Fruit fly (Drosophila melanogaster) whole organism, embryonic: ENCODE measurements around the gene Pvr.

ENCODE experiments used
- Abd-B ChIP-seq: fragments of 200-800 bp; sonication (Bioruptor generic); optimal IDR thresholded peaks from 2 replicates; lab custom pipeline; 2018; ENCODE audit warnings: missing biosample characterization, mild to moderate bottlenecking, missing genetic modification characterization, moderate library complexity
- CG10565 ChIP-seq: fragments of 200-800 bp; sonication (Bioruptor generic); optimal IDR thresholded peaks from 3 replicates; lab custom pipeline; 2016; ENCODE audit warnings: missing biosample characterization, mild to moderate bottlenecking, missing genetic modification characterization
- CG12104 ChIP-seq: fragments of 200-800 bp; sonication (Bioruptor generic); optimal IDR thresholded peaks from 3 replicates; lab custom pipeline; 2016; ENCODE audit warnings: missing biosample characterization, missing genetic modification characterization
- CG12744 ChIP-seq: fragments of 200-800 bp; sonication (Bioruptor generic); optimal IDR thresholded peaks from 2 replicates; lab custom pipeline; 2016; ENCODE audit warnings: missing biosample characterization, missing genetic modification characterization
- CG13775 ChIP-seq: fragments of 200-800 bp; sonication (Bioruptor generic); optimal IDR thresholded peaks from 3 replicates; lab custom pipeline; 2017; ENCODE audit warnings: missing biosample characterization, mild to moderate bottlenecking, missing genetic modification characterization
- CG14014 ChIP-seq: fragments of 200-800 bp; sonication (Bioruptor generic); IDR thresholded peaks from 2 replicates; pipeline ENCODE4 v1.3.6; 2022; ENCODE audit warnings: missing biosample characterization, missing genetic modification characterization
- CG14965 ChIP-seq: fragments of 200-800 bp; sonication (Bioruptor generic); optimal IDR thresholded peaks from 2 replicates; lab custom pipeline; 2016; ENCODE audit warnings: missing biosample characterization, missing genetic modification characterization, borderline replicate concordance
- CG16863 ChIP-seq: fragments of 200-800 bp; sonication (Bioruptor generic); optimal IDR thresholded peaks from 3 replicates; lab custom pipeline; 2016; ENCODE audit warnings: missing biosample characterization, missing genetic modification characterization
- CG17186 ChIP-seq: fragments of 200-800 bp; sonication (Bioruptor generic); optimal IDR thresholded peaks from 3 replicates; lab custom pipeline; 2017; ENCODE audit warnings: missing biosample characterization, missing genetic modification reagents, missing genetic modification characterization
- CG17385 ChIP-seq: fragments of 200-800 bp; sonication (Bioruptor generic); optimal IDR thresholded peaks from 3 replicates; lab custom pipeline; 2018; ENCODE audit warnings: missing biosample characterization, mild to moderate bottlenecking, missing genetic modification characterization
- CG1792 ChIP-seq: fragments of 200-800 bp; sonication (Bioruptor generic); optimal IDR thresholded peaks from 2 replicates; lab custom pipeline; 2016; ENCODE audit warnings: missing biosample characterization, missing genetic modification characterization
- CG3065 ChIP-seq: fragments of 200-800 bp; sonication (Bioruptor generic); optimal IDR thresholded peaks from 2 replicates; lab custom pipeline; 2016; ENCODE audit warnings: missing biosample characterization, missing genetic modification characterization
- CG32772 ChIP-seq: fragments of 200-800 bp; sonication (Bioruptor generic); IDR thresholded peaks from 2 replicates; pipeline ENCODE4 v1.3.6; 2022; ENCODE audit warnings: missing biosample characterization, missing genetic modification characterization
- CG34376 ChIP-seq: fragments of 200-800 bp; sonication (Bioruptor generic); optimal IDR thresholded peaks from 2 replicates; lab custom pipeline; 2018; ENCODE audit warnings: missing biosample characterization, mild to moderate bottlenecking, missing genetic modification characterization
- CG34422 ChIP-seq: fragments of 200-800 bp; sonication (Bioruptor generic); IDR thresholded peaks from 3 replicates; pipeline ENCODE4 v1.3.6; 2022; ENCODE audit warnings: missing biosample characterization, missing genetic modification characterization
- CG3847 ChIP-seq: fragments of 200-800 bp; sonication (Bioruptor generic); IDR thresholded peaks from 2 replicates; pipeline ENCODE4 v1.3.6; 2022; ENCODE audit warnings: missing biosample characterization, missing genetic modification characterization
- CG4854 ChIP-seq: fragments of 200-800 bp; sonication (Bioruptor generic); optimal IDR thresholded peaks from 2 replicates; lab custom pipeline; 2016; ENCODE audit warnings: missing biosample characterization, missing genetic modification characterization, inconsistent platforms
- CG6254 ChIP-seq: fragments of 200-800 bp; sonication (Bioruptor generic); optimal IDR thresholded peaks from 3 replicates; lab custom pipeline; 2017; ENCODE audit warnings: mild to moderate bottlenecking, missing biosample characterization, missing genetic modification reagents, missing genetic modification characterization
- CG6765 ChIP-seq: fragments of 200-800 bp; sonication (Bioruptor generic); optimal IDR thresholded peaks from 3 replicates; lab custom pipeline; 2017; ENCODE audit warnings: missing biosample characterization, mild to moderate bottlenecking, missing genetic modification characterization
- CG7372 ChIP-seq: fragments of 200-800 bp; sonication (Bioruptor generic); IDR thresholded peaks from 2 replicates; pipeline ENCODE4 v1.3.6; 2022; ENCODE audit warnings: missing biosample characterization, missing genetic modification characterization
- CG7987 ChIP-seq: fragments of 200-800 bp; sonication (Bioruptor generic); optimal IDR thresholded peaks from 2 replicates; lab custom pipeline; 2018; ENCODE audit warnings: missing biosample characterization, mild to moderate bottlenecking, missing genetic modification characterization, moderate library complexity
- Doc3 ChIP-seq: fragments of 200-800 bp; sonication (Bioruptor generic); IDR thresholded peaks from 3 replicates; pipeline ENCODE4 v1.3.6; 2022; ENCODE audit warnings: missing biosample characterization, missing genetic modification characterization; ENCODE audit not compliant: partially characterized antibody
- Gsc ChIP-seq: fragments of 200-800 bp; sonication (Bioruptor generic); IDR thresholded peaks from 2 replicates; pipeline ENCODE4 v1.3.6; 2022; ENCODE audit warnings: missing biosample characterization, missing genetic modification characterization
- Hr3 ChIP-seq: fragments of 200-800 bp; sonication (Bioruptor generic); optimal IDR thresholded peaks from 3 replicates; lab custom pipeline; 2016; ENCODE audit warnings: missing biosample characterization, missing genetic modification characterization
- Jarid2 ChIP-seq: fragments of 200-800 bp; sonication (Bioruptor generic); optimal IDR thresholded peaks from 3 replicates; lab custom pipeline; 2017; ENCODE audit warnings: mild to moderate bottlenecking, missing biosample characterization, missing genetic modification reagents, missing genetic modification characterization
- Max ChIP-seq: fragments of 200-800 bp; sonication (Bioruptor generic); optimal IDR thresholded peaks from 2 replicates; lab custom pipeline; 2016; ENCODE audit warnings: missing biosample characterization, mild to moderate bottlenecking, missing genetic modification characterization
- Mrtf ChIP-seq: fragments of 200-800 bp; sonication (Bioruptor generic); IDR thresholded peaks from 3 replicates; pipeline ENCODE4 v1.3.6; 2022; ENCODE audit warnings: missing biosample characterization, missing genetic modification characterization
- NC2α ChIP-seq: fragments of 200-800 bp; sonication (Bioruptor generic); optimal IDR thresholded peaks from 2 replicates; lab custom pipeline; 2016; ENCODE audit warnings: missing biosample characterization, missing genetic modification characterization
- Side ChIP-seq: fragments of 200-800 bp; sonication (Bioruptor generic); optimal IDR thresholded peaks from 2 replicates; lab custom pipeline; 2016; ENCODE audit warnings: missing biosample characterization, missing genetic modification characterization
- ac ChIP-seq: fragments of 200-800 bp; sonication (Bioruptor generic); optimal IDR thresholded peaks from 3 replicates; lab custom pipeline; 2017; ENCODE audit warnings: missing biosample characterization, mild to moderate bottlenecking, missing genetic modification characterization
- chif ChIP-seq, 2 experiments: fragments of 200-800 bp; sonication (Bioruptor generic); optimal IDR thresholded peaks; 3 replicates each; lab custom pipeline; 2016; ENCODE audit warnings: missing biosample characterization in 2 of 2, missing genetic modification characterization in 2 of 2
- chinmo ChIP-seq: fragments of 200-800 bp; sonication (Bioruptor generic); IDR thresholded peaks from 4 replicates; pipeline ENCODE4 v1.3.6; 2022; ENCODE audit warnings: missing biosample characterization, missing genetic modification characterization; ENCODE audit not compliant: partially characterized antibody
- ci ChIP-seq: fragments of 200-800 bp; sonication (Bioruptor generic); IDR thresholded peaks from 3 replicates; pipeline ENCODE4 v1.3.6; 2022; ENCODE audit warnings: missing biosample characterization, missing genetic modification characterization
- corto ChIP-seq: fragments of 200-800 bp; sonication (Bioruptor generic); optimal IDR thresholded peaks from 2 replicates; lab custom pipeline; 2016; ENCODE audit warnings: missing biosample characterization, mild to moderate bottlenecking, missing genetic modification characterization, moderate library complexity
- crp ChIP-seq, 2 experiments: fragments of 200-800 bp; sonication (Bioruptor generic); optimal IDR thresholded peaks; 2 replicates in 1 of 2; 3 replicates in 1 of 2; lab custom pipeline; 2017; ENCODE audit warnings: missing biosample characterization in 2 of 2, missing genetic modification characterization in 2 of 2, mild to moderate bottlenecking in 1 of 2, moderate library complexity in 1 of 2
- cwo ChIP-seq: fragments of 200-800 bp; sonication (Bioruptor generic); optimal IDR thresholded peaks from 3 replicates; lab custom pipeline; 2017; ENCODE audit warnings: missing biosample characterization, missing genetic modification characterization, mild to moderate bottlenecking, moderate library complexity, missing genetic modification reagents
- exex ChIP-seq: fragments of 200-800 bp; sonication (Bioruptor generic); optimal IDR thresholded peaks from 4 replicates; lab custom pipeline; 2018; ENCODE audit warnings: missing biosample characterization, mild to moderate bottlenecking, missing genetic modification characterization, moderate library complexity
- fd64A ChIP-seq: fragments of 200-800 bp; sonication (Bioruptor generic); optimal IDR thresholded peaks from 3 replicates; lab custom pipeline; 2018; ENCODE audit warnings: missing biosample characterization, mild to moderate bottlenecking, missing genetic modification characterization
- fu2 ChIP-seq: fragments of 200-800 bp; sonication (Bioruptor generic); optimal IDR thresholded peaks from 2 replicates; lab custom pipeline; 2016; ENCODE audit warnings: missing biosample characterization, missing genetic modification characterization
- gsb ChIP-seq: fragments of 200-800 bp; sonication (Bioruptor generic); IDR thresholded peaks from 2 replicates; pipeline ENCODE4 v1.3.6; 2022; ENCODE audit warnings: missing biosample characterization, missing genetic modification characterization
- gsb-n ChIP-seq: fragments of 200-800 bp; sonication (Bioruptor generic); optimal IDR thresholded peaks from 3 replicates; lab custom pipeline; 2018; ENCODE audit warnings: missing biosample characterization, mild to moderate bottlenecking, missing genetic modification characterization
- jing ChIP-seq: fragments of 200-800 bp; sonication (Bioruptor generic); optimal IDR thresholded peaks from 2 replicates; lab custom pipeline; 2018; ENCODE audit warnings: missing biosample characterization, mild to moderate bottlenecking, missing genetic modification characterization
- kay ChIP-seq: fragments of 200-800 bp; sonication (Bioruptor generic); optimal IDR thresholded peaks from 2 replicates; lab custom pipeline; 2016; ENCODE audit warnings: missing biosample characterization, missing genetic modification characterization
- pho ChIP-seq: fragments of 200-800 bp; sonication (Bioruptor generic); optimal IDR thresholded peaks from 2 replicates; lab custom pipeline; 2016; ENCODE audit warnings: missing biosample characterization, missing genetic modification characterization
- ranshi ChIP-seq: fragments of 200-800 bp; sonication (Bioruptor generic); IDR thresholded peaks from 2 replicates; pipeline ENCODE4 v1.3.6; 2022; ENCODE audit warnings: missing biosample characterization, missing genetic modification characterization
- ssp ChIP-seq: fragments of 200-800 bp; sonication (Bioruptor generic); IDR thresholded peaks from 2 replicates; pipeline ENCODE4 v1.3.6; 2022; ENCODE audit warnings: missing biosample characterization, missing genetic modification characterization
- stwl ChIP-seq: fragments of 200-800 bp; sonication (Bioruptor generic); optimal IDR thresholded peaks from 3 replicates; lab custom pipeline; 2018; ENCODE audit warnings: missing biosample characterization, mild to moderate bottlenecking, missing genetic modification characterization, moderate library complexity
- twi ChIP-seq: fragments of 200-800 bp; optimal IDR thresholded peaks from 2 replicates; lab custom pipeline; 2019; ENCODE audit warnings: missing biosample characterization, mild to moderate bottlenecking, missing genetic modification characterization, moderate library complexity
- vfl ChIP-seq: fragments of 200-800 bp; sonication (Bioruptor generic); optimal IDR thresholded peaks from 2 replicates; lab custom pipeline; 2016; ENCODE audit warnings: missing biosample characterization, missing genetic modification characterization

The Pvr gene

dm6 chr2L:8212666-8213270 is 26.9 kb downstream of the Pvr start, which contains the start of the genes CG8372 and CG8360 (continued):
- TF ChIP-seq Max (GFP tag; lab: Kevin White, UChicago) (peak; percentile 99), CG34376 (peak; percentile 98), CG1792 (GFP tag; lab: Kevin White, UChicago) (peak; percentile 98), fu2 (GFP tag; lab: Kevin White, UChicago) (peak; percentile 99), NC2α (GFP tag; lab: Kevin White, UChicago) (peak; percentile 97), Mrtf (peak; percentile 99), CG12104 (peak; percentile 97), Side (GFP tag; lab: Kevin White, UChicago) (peak; percentile 99), CG32772 (GFP tag; lab: Robert Waterston, UW) (peak; percentile 99), CG6765 (peak; percentile 97), chif (GFP tag; optimal IDR thresholded peaks at IDR 0.05; lab: Kevin White, UChicago) (peak; percentile 99), CG6254 (GFP tag; lab: Kevin White, UChicago) (peak; percentile 96), CG16863 (peak; percentile 99), jing (peak; percentile 99), vfl (GFP tag; lab: Kevin White, UChicago) (peak; percentile 98), Hr3 (GFP tag; lab: Kevin White, UChicago) (peak; percentile 99), cwo (GFP tag; lab: Kevin White, UChicago) (peak; percentile 97), CG12744 (GFP tag; lab: Kevin White, UChicago) (peak; percentile 97), Jarid2 (GFP tag; lab: Kevin White, UChicago) (peak; percentile 92), ssp (GFP tag; lab: Robert Waterston, UW) (peak; percentile 94), ci (GFP tag; lab: Robert Waterston, UW) (peak; percentile 99), CG17186 (peak; percentile 95), CG7372 (GFP tag; lab: Robert Waterston, UW) (peak; percentile 99), ac (GFP tag; lab: Kevin White, UChicago) (peak; percentile 94), twi (tag; lab: Kevin White, UChicago) (peak; percentile 92), CG14965 (GFP tag; lab: Kevin White, UChicago) (peak; percentile 90), chinmo (GFP tag; lab: Robert Waterston, UW) (0 out of 4 replicates have a peak, but pooled peaks have one; percentile 73), CG14014 (GFP tag; lab: Robert Waterston, UW) (peak; percentile 99), kay (GFP tag; lab: Kevin White, UChicago) (peak; percentile 97), Gsc (peak; percentile 97), gsb-n (tag; lab: Kevin White, UChicago) (peak; percentile 95), CG7987 (peak; percentile 97), CG3065 (GFP tag; lab: Kevin White, UChicago) (peak; percentile 97), corto (peak; percentile 99), CG3847 (GFP tag; lab: Robert Waterston, UW) (peak; percentile 99), ranshi (GFP tag; lab: Robert Waterston, UW) (peak; percentile 99), exex (tag; lab: Kevin White, UChicago) (peak; percentile 93), gsb (peak; percentile 98), stwl (tag; lab: Kevin White, UChicago) (peak; percentile 92), CG10565 (GFP tag; lab: Kevin White, UChicago) (peak; percentile 97), Abd-B (GFP tag; lab: Kevin White, UChicago) (peak; percentile 98), CG17385 (GFP tag; lab: Kevin White, UChicago) (peak; percentile 97), Doc3 (GFP tag; lab: Robert Waterston, UW) (peak; percentile 22; the same call in 1 of the 3 replicates), CG13775 (peak; percentile 98), CG34422 (peak; percentile 99), crp (GFP tag; optimal IDR thresholded peaks at IDR 0.05; lab: Kevin White, UChicago) (peak; percentile 90 to 95), CG4854 (GFP tag; lab: Kevin White, UChicago) (peak; percentile 98), pho (GFP tag; lab: Kevin White, UChicago) (peak; percentile 99), fd64A (GFP tag; lab: Kevin White, UChicago) (peak; percentile 96)
